Fruit fly (Drosophila melanogaster) whole organism, embryonic: ENCODE results near the gene Usp14.

Experiments
- Antp ChIP-seq: fragments of 200-800 bp; sonication (Bioruptor generic); optimal IDR thresholded peaks from 3 replicates; lab custom pipeline; 2016; ENCODE audit warnings: missing biosample characterization, missing genetic modification characterization
- B-H2 ChIP-seq: fragments of 200-800 bp; sonication (Bioruptor generic); optimal IDR thresholded peaks from 2 replicates; lab custom pipeline; 2018; ENCODE audit warnings: missing biosample characterization, mild to moderate bottlenecking, missing genetic modification characterization
- Bgb ChIP-seq: fragments of 200-800 bp; sonication (Bioruptor generic); IDR thresholded peaks from 2 replicates; pipeline ENCODE4 v1.3.6; 2022; ENCODE audit warnings: missing biosample characterization, missing genetic modification characterization; ENCODE audit not compliant: partially characterized antibody
- CG10267 ChIP-seq: fragments of 200-800 bp; sonication (Bioruptor generic); optimal IDR thresholded peaks from 2 replicates; lab custom pipeline; 2018; ENCODE audit warnings: missing biosample characterization, mild to moderate bottlenecking, missing genetic modification characterization, moderate library complexity
- CG12659 ChIP-seq: fragments of 200-800 bp; sonication (Bioruptor generic); optimal IDR thresholded peaks from 3 replicates; lab custom pipeline; 2017; ENCODE audit warnings: mild to moderate bottlenecking, missing biosample characterization, missing genetic modification reagents, missing genetic modification characterization
- CG13287 ChIP-seq: fragments of 200-800 bp; sonication (Bioruptor generic); IDR thresholded peaks from 2 replicates; pipeline ENCODE4 v1.3.6; 2022; ENCODE audit warnings: missing biosample characterization, missing genetic modification characterization; ENCODE audit not compliant: partially characterized antibody
- CG14860 ChIP-seq: fragments of 200-800 bp; sonication (Bioruptor generic); IDR thresholded peaks from 3 replicates; pipeline ENCODE4 v1.3.6; 2022; ENCODE audit warnings: missing biosample characterization, missing genetic modification characterization; ENCODE audit not compliant: partially characterized antibody
- CG16863 ChIP-seq: fragments of 200-800 bp; sonication (Bioruptor generic); optimal IDR thresholded peaks from 3 replicates; lab custom pipeline; 2016; ENCODE audit warnings: missing biosample characterization, missing genetic modification characterization
- CG17802 ChIP-seq: fragments of 200-800 bp; sonication (Bioruptor generic); optimal IDR thresholded peaks from 2 replicates; lab custom pipeline; 2018; ENCODE audit warnings: missing biosample characterization, mild to moderate bottlenecking, missing genetic modification characterization, moderate library complexity
- CG2116 ChIP-seq: fragments of 200-800 bp; sonication (Bioruptor generic); optimal IDR thresholded peaks from 3 replicates; lab custom pipeline; 2018; ENCODE audit warnings: missing biosample characterization, mild to moderate bottlenecking, missing genetic modification characterization
- CG42726 ChIP-seq: fragments of 200-800 bp; sonication (Bioruptor generic); IDR thresholded peaks from 2 replicates; pipeline ENCODE4 v1.3.6; 2022; ENCODE audit warnings: missing biosample characterization, missing genetic modification characterization; ENCODE audit not compliant: partially characterized antibody
- CG4617 ChIP-seq: fragments of 200-800 bp; sonication (Bioruptor generic); optimal IDR thresholded peaks from 3 replicates; lab custom pipeline; 2016; ENCODE audit warnings: missing biosample characterization, missing genetic modification characterization, borderline replicate concordance
- CG7357 ChIP-seq: fragments of 200-800 bp; sonication (Bioruptor generic); IDR thresholded peaks from 3 replicates; pipeline ENCODE4 v1.3.6; 2022; ENCODE audit warnings: missing biosample characterization, missing genetic modification characterization
- CG7372 ChIP-seq: fragments of 200-800 bp; sonication (Bioruptor generic); IDR thresholded peaks from 2 replicates; pipeline ENCODE4 v1.3.6; 2022; ENCODE audit warnings: missing biosample characterization, missing genetic modification characterization
- CG8290 ChIP-seq, 3 experiments: fragments of 200-800 bp; sonication (Bioruptor generic); optimal IDR thresholded peaks; 2 replicates each; lab custom pipeline; 2016 to 2019; ENCODE audit warnings: missing biosample characterization in 3 of 3, missing genetic modification characterization in 3 of 3, mild to moderate bottlenecking in 2 of 3, moderate library complexity in 1 of 3
- CG8359 ChIP-seq: fragments of 200-800 bp; sonication (Bioruptor generic); optimal IDR thresholded peaks from 2 replicates; lab custom pipeline; 2017; ENCODE audit warnings: missing biosample characterization, mild to moderate bottlenecking, missing genetic modification characterization, borderline replicate concordance
- CG8924 ChIP-seq: fragments of 200-800 bp; optimal IDR thresholded peaks from 3 replicates; lab custom pipeline; 2019; ENCODE audit warnings: missing biosample characterization, mild to moderate bottlenecking, missing genetic modification characterization, moderate library complexity
- Dll ChIP-seq: fragments of 200-800 bp; sonication (Bioruptor generic); IDR thresholded peaks from 4 replicates; pipeline ENCODE4 v1.3.6; 2022; ENCODE audit warnings: missing biosample characterization, missing genetic modification characterization; ENCODE audit not compliant: partially characterized antibody
- Dp ChIP-seq: fragments of 200-800 bp; sonication (Bioruptor generic); optimal IDR thresholded peaks from 2 replicates; lab custom pipeline; 2018; ENCODE audit warnings: missing biosample characterization, mild to moderate bottlenecking, missing genetic modification characterization, moderate library complexity
- Gug ChIP-seq: fragments of 200-800 bp; sonication (Bioruptor generic); IDR thresholded peaks from 4 replicates; pipeline ENCODE4 v1.3.6; 2022; ENCODE audit warnings: missing biosample characterization, missing genetic modification characterization
- HLH3B ChIP-seq: fragments of 200-800 bp; sonication (Bioruptor generic); IDR thresholded peaks from 2 replicates; pipeline ENCODE4 v1.3.6; 2022; ENCODE audit warnings: missing biosample characterization, missing genetic modification characterization
- Med ChIP-seq: fragments of 200-800 bp; sonication (Bioruptor generic); peaks from one replicate; lab custom pipeline; 2016; ENCODE audit warnings: missing biosample characterization, missing genetic modification characterization, mild to moderate bottlenecking, inconsistent platforms, moderate library complexity
- Myb ChIP-seq: fragments of 200-800 bp; sonication (Bioruptor generic); optimal IDR thresholded peaks from 2 replicates; lab custom pipeline; 2016; ENCODE audit warnings: missing biosample characterization, missing genetic modification characterization
- Opbp ChIP-seq: fragments of 200-800 bp; sonication (Bioruptor generic); IDR thresholded peaks from 3 replicates; pipeline ENCODE4 v1.3.6; 2022; ENCODE audit warnings: missing biosample characterization, missing genetic modification characterization; ENCODE audit not compliant: partially characterized antibody
- Rfx ChIP-seq: fragments of 200-800 bp; sonication (Bioruptor generic); IDR thresholded peaks from 2 replicates; pipeline ENCODE4 v1.3.6; 2022; ENCODE audit warnings: missing biosample characterization, missing genetic modification characterization
- Scr ChIP-seq: fragments of 200-800 bp; sonication (Bioruptor generic); IDR thresholded peaks from 2 replicates; pipeline ENCODE4 v1.3.6; 2022; ENCODE audit warnings: missing biosample characterization, missing genetic modification characterization; ENCODE audit not compliant: partially characterized antibody
- Sry-δ ChIP-seq: fragments of 200-800 bp; sonication (Bioruptor generic); optimal IDR thresholded peaks from 2 replicates; lab custom pipeline; 2016; ENCODE audit warnings: missing biosample characterization, missing genetic modification characterization
- amos ChIP-seq: fragments of 200-800 bp; sonication (Bioruptor generic); IDR thresholded peaks from 2 replicates; pipeline ENCODE4 v1.3.6; 2022; ENCODE audit warnings: missing biosample characterization, missing genetic modification characterization; ENCODE audit not compliant: partially characterized antibody
- aop ChIP-seq: fragments of 200-800 bp; sonication (Bioruptor generic); IDR thresholded peaks from 2 replicates; pipeline ENCODE4 v1.3.6; 2022; ENCODE audit warnings: missing biosample characterization, missing genetic modification characterization
- ato ChIP-seq: fragments of 200-800 bp; sonication (Bioruptor generic); IDR thresholded peaks from 2 replicates; pipeline ENCODE4 v1.3.6; 2022; ENCODE audit warnings: missing biosample characterization, missing genetic modification characterization; ENCODE audit not compliant: partially characterized antibody
- bbx ChIP-seq: fragments of 200-800 bp; sonication (Bioruptor generic); IDR thresholded peaks from 2 replicates; pipeline ENCODE4 v1.3.6; 2022; ENCODE audit warnings: missing biosample characterization, missing genetic modification characterization; ENCODE audit not compliant: partially characterized antibody
- chinmo ChIP-seq: fragments of 200-800 bp; sonication (Bioruptor generic); IDR thresholded peaks from 4 replicates; pipeline ENCODE4 v1.3.6; 2022; ENCODE audit warnings: missing biosample characterization, missing genetic modification characterization; ENCODE audit not compliant: partially characterized antibody
- dmrt99B ChIP-seq: fragments of 200-800 bp; sonication (Bioruptor generic); optimal IDR thresholded peaks from 2 replicates; lab custom pipeline; 2018; ENCODE audit warnings: missing biosample characterization, mild to moderate bottlenecking, missing genetic modification characterization, moderate library complexity
- gro ChIP-seq: fragments of 200-800 bp; sonication (Bioruptor generic); optimal IDR thresholded peaks from 2 replicates; lab custom pipeline; 2016; ENCODE audit warnings: missing biosample characterization, missing genetic modification characterization
- hb ChIP-seq: fragments of 200-800 bp; sonication (Bioruptor generic); IDR thresholded peaks from 3 replicates; pipeline ENCODE4 v1.3.6; 2022; ENCODE audit warnings: missing biosample characterization, missing genetic modification characterization; ENCODE audit not compliant: partially characterized antibody
- hbn ChIP-seq: fragments of 200-800 bp; sonication (Bioruptor generic); IDR thresholded peaks from 2 replicates; pipeline ENCODE4 v1.3.6; 2022; ENCODE audit warnings: missing biosample characterization, missing genetic modification characterization; ENCODE audit not compliant: partially characterized antibody
- inv ChIP-seq: fragments of 200-800 bp; sonication (Bioruptor generic); IDR thresholded peaks from 2 replicates; pipeline ENCODE4 v1.3.6; 2022; ENCODE audit warnings: missing biosample characterization, missing genetic modification characterization; ENCODE audit not compliant: partially characterized antibody
- knrl ChIP-seq: fragments of 200-800 bp; sonication (Bioruptor generic); IDR thresholded peaks from 3 replicates; pipeline ENCODE4 v1.3.6; 2022; ENCODE audit warnings: missing biosample characterization, missing genetic modification characterization; ENCODE audit not compliant: partially characterized antibody
- mld ChIP-seq: fragments of 200-800 bp; sonication (Bioruptor generic); IDR thresholded peaks from 3 replicates; pipeline ENCODE4 v1.3.6; 2022; ENCODE audit warnings: missing biosample characterization, missing genetic modification characterization; ENCODE audit not compliant: partially characterized antibody
- pzg ChIP-seq: fragments of 200-800 bp; sonication (Bioruptor generic); optimal IDR thresholded peaks from 3 replicates; lab custom pipeline; 2018; ENCODE audit warnings: missing biosample characterization, mild to moderate bottlenecking, missing genetic modification characterization, moderate library complexity
- sna ChIP-seq: fragments of 200-800 bp; sonication (Bioruptor generic); IDR thresholded peaks from 2 replicates; pipeline ENCODE4 v1.3.6; 2022; ENCODE audit warnings: missing biosample characterization, missing genetic modification characterization; ENCODE audit not compliant: partially characterized antibody
- stwl ChIP-seq: fragments of 200-800 bp; sonication (Bioruptor generic); optimal IDR thresholded peaks from 3 replicates; lab custom pipeline; 2018; ENCODE audit warnings: missing biosample characterization, mild to moderate bottlenecking, missing genetic modification characterization, moderate library complexity
- tna ChIP-seq: fragments of 200-800 bp; sonication (Bioruptor generic); IDR thresholded peaks from 2 replicates; pipeline ENCODE4 v1.3.6; 2022; ENCODE audit warnings: missing biosample characterization, missing genetic modification characterization; ENCODE audit not compliant: partially characterized antibody
- trem ChIP-seq: fragments of 200-800 bp; optimal IDR thresholded peaks from 3 replicates; lab custom pipeline; 2019; ENCODE audit warnings: missing biosample characterization, mild to moderate bottlenecking, missing genetic modification characterization, moderate library complexity
- unc-4 ChIP-seq: fragments of 200-800 bp; sonication (Bioruptor generic); IDR thresholded peaks from 2 replicates; pipeline ENCODE4 v1.3.6; 2022; ENCODE audit warnings: missing biosample characterization, missing genetic modification characterization; ENCODE audit not compliant: partially characterized antibody
- vnd ChIP-seq: fragments of 200-800 bp; sonication (Bioruptor generic); IDR thresholded peaks from 3 replicates; pipeline ENCODE4 v1.3.6; 2022; ENCODE audit warnings: missing biosample characterization, missing genetic modification characterization; ENCODE audit not compliant: partially characterized antibody
- zfh1 ChIP-seq: fragments of 200-800 bp; sonication (Bioruptor generic); IDR thresholded peaks from 3 replicates; pipeline ENCODE4 v1.3.6; 2022; ENCODE audit warnings: missing biosample characterization, missing genetic modification characterization

Gene Usp14

dm6 chr2L:10277362-10277761 lies 36.8 kb downstream of the Usp14 start (continued):
- TF ChIP-seq trem (peak; percentile 66), CG7357 (peak; percentile 93), CG12659 (GFP tag; lab: Kevin White, UChicago) (peak; percentile 70), CG8359 (GFP tag; lab: Kevin White, UChicago) (no peak), CG17802 (peak; percentile 59), sna (GFP tag; lab: Robert Waterston, UW) (peak; percentile 79), chinmo (GFP tag; lab: Robert Waterston, UW) (peak; percentile 81; the same call in 1 of the 4 replicates), CG14860 (GFP tag; lab: Robert Waterston, UW) (peak; percentile 85), HLH3B (no peak), Antp (GFP tag; lab: Kevin White, UChicago) (no peak), tna (GFP tag; lab: Robert Waterston, UW) (peak; percentile 89), Myb (GFP tag; lab: Kevin White, UChicago) (no peak), aop (GFP tag; lab: Robert Waterston, UW) (no peak), unc-4 (peak; percentile 75), CG42726 (GFP tag; lab: Robert Waterston, UW) (peak; percentile 97), CG4617 (GFP tag; lab: Kevin White, UChicago) (peak; percentile 43), dmrt99B (tag; lab: Kevin White, UChicago) (no peak), hbn (peak; percentile 61; the same call in 1 of the 2 replicates), Gug (GFP tag; lab: Robert Waterston, UW) (no peak; the same call in 3 of the 4 replicates), vnd (peak; percentile 88), CG8924 (tag; lab: Kevin White, UChicago) (peak; percentile 63), Dll (GFP tag; lab: Robert Waterston, UW) (peak; percentile 81), Dp (GFP tag; lab: Kevin White, UChicago) (peak; percentile 27), Sry-δ (GFP tag; lab: Kevin White, UChicago) (peak; percentile 87), bbx (GFP tag; lab: Robert Waterston, UW) (peak; percentile 96), mld (peak; percentile 90), stwl (tag; lab: Kevin White, UChicago) (peak; percentile 59), CG7372 (no peak), CG10267 (peak; percentile 17), gro (GFP tag; lab: Kevin White, UChicago) (no peak), amos (GFP tag; lab: Robert Waterston, UW) (peak; percentile 96), CG2116 (GFP tag; lab: Kevin White, UChicago) (peak; percentile 42), ato (GFP tag; lab: Robert Waterston, UW) (peak; percentile 92), Med (GFP tag; lab: Kevin White, UChicago) (peak; percentile 46), CG8290 (GFP tag; optimal IDR thresholded peaks at IDR 0.05; lab: Kevin White, UChicago) (peak; percentile 2), CG8290 (tag; optimal IDR thresholded peaks at IDR 0.05; lab: Kevin White, UChicago) (no peak), CG13287 (GFP tag; lab: Robert Waterston, UW) (peak; percentile 85), Bgb (GFP tag; lab: Robert Waterston, UW) (peak; percentile 96), inv (GFP tag; lab: Robert Waterston, UW) (peak; percentile 93), Opbp (GFP tag; lab: Robert Waterston, UW) (peak; percentile 96), B-H2 (GFP tag; lab: Kevin White, UChicago) (peak; percentile 9), CG16863 (GFP tag; lab: Kevin White, UChicago) (no peak), Scr (GFP tag; lab: Robert Waterston, UW) (peak; percentile 89), knrl (GFP tag; lab: Robert Waterston, UW) (peak; percentile 92), hb (GFP tag; lab: Robert Waterston, UW) (peak; percentile 82), pzg (GFP tag; lab: Kevin White, UChicago) (peak; percentile 75), zfh1 (GFP tag; lab: Robert Waterston, UW) (0 out of 3 replicates have a peak, but pooled peaks have one; percentile 12), Rfx (GFP tag; lab: Robert Waterston, UW) (peak; percentile 48; the same call in 1 of the 2 replicates)
